Worm (Caenorhabditis elegans): ENCODE results near the gene C30G7.2.
"Not testable (repeated sequence)": the region's sequence is repeated elsewhere in the genome, so short reads cannot be mapped to it uniquely, and the experiment has no call there.

DNA sequence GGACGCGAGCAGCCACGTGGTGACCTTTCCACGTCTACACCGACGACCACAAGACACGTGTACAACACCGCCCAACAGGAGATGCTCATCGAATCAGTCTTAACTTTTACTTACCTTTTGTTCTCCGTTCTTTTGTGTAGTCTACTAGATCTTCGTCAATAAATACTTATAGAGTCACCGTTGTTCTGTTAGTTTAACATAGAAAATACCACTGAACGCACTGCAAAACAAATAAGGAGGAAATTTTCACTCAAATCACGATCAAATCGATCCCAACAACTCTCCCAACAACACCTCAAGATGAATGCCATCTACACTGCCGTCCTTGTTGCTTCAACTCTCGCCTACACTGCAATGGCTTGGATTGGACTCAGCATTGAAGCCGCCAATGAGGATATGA lies 45.9 kb upstream of the C30G7.2 start, which contains the start of gene nspa-2:
- TF ChIP-seq nhr-237 (tag; optimal IDR thresholded peaks at IDR 0.05); drap-1 (GFP tag; optimal IDR thresholded peaks at IDR 0.05); mep-1 (tag; optimal IDR thresholded peaks at IDR 0.05): not testable (repeated sequence)
